Fruit fly (Drosophila melanogaster) whole organism, pupa: ENCODE data around the gene CG31269.

Experiments
- CG10348 ChIP-seq: fragments of 200-800 bp; sonication (Bioruptor generic); IDR thresholded peaks from 2 replicates; pipeline ENCODE4 v1.3.6; 2022; ENCODE audit warnings: missing biosample characterization, missing genetic modification characterization
- CG12605 ChIP-seq: fragments of 200-800 bp; sonication (Bioruptor generic); IDR thresholded peaks from 2 replicates; pipeline ENCODE4 v1.3.6; 2022; ENCODE audit warnings: missing biosample characterization, missing genetic modification characterization
- CG13204 ChIP-seq: fragments of 200-800 bp; sonication (Bioruptor generic); optimal IDR thresholded peaks from 2 replicates; lab custom pipeline; 2018; ENCODE audit warnings: missing biosample characterization, mild to moderate bottlenecking, missing genetic modification characterization, moderate library complexity
- CG14655 ChIP-seq: fragments of 200-800 bp; sonication (Bioruptor generic); optimal IDR thresholded peaks from 3 replicates; lab custom pipeline; 2017; ENCODE audit warnings: mild to moderate bottlenecking, missing biosample characterization, missing genetic modification reagents, missing genetic modification characterization
- CG15710 ChIP-seq: fragments of 200-800 bp; sonication (Bioruptor generic); optimal IDR thresholded peaks from 2 replicates; lab custom pipeline; 2018; ENCODE audit warnings: missing biosample characterization, mild to moderate bottlenecking, missing genetic modification characterization, moderate library complexity
- CG17806 ChIP-seq: fragments of 200-800 bp; sonication (Bioruptor generic); optimal IDR thresholded peaks from 2 replicates; lab custom pipeline; 2018; ENCODE audit warnings: missing biosample characterization, mild to moderate bottlenecking, missing genetic modification characterization, moderate library complexity
- CG32121 ChIP-seq: fragments of 200-800 bp; sonication (Bioruptor generic); IDR thresholded peaks from 2 replicates; pipeline ENCODE4 v1.3.6; 2022; ENCODE audit warnings: missing biosample characterization, missing genetic modification characterization
- CG34367 ChIP-seq: fragments of 200-800 bp; sonication (Bioruptor generic); optimal IDR thresholded peaks from 2 replicates; lab custom pipeline; 2018; ENCODE audit warnings: missing biosample characterization, mild to moderate bottlenecking, missing genetic modification characterization
- CG4496 ChIP-seq: fragments of 200-800 bp; sonication (Bioruptor generic); IDR thresholded peaks from 3 replicates; pipeline ENCODE4 v1.3.6; 2022; ENCODE audit warnings: missing biosample characterization, missing genetic modification characterization
- CG8159 ChIP-seq: fragments of 200-800 bp; sonication (Bioruptor generic); optimal IDR thresholded peaks from 3 replicates; lab custom pipeline; 2018; ENCODE audit warnings: missing biosample characterization, mild to moderate bottlenecking, missing genetic modification characterization, moderate library complexity
- CG8301 ChIP-seq: fragments of 200-800 bp; sonication (Bioruptor generic); optimal IDR thresholded peaks from 2 replicates; lab custom pipeline; 2018; ENCODE audit warnings: missing biosample characterization, mild to moderate bottlenecking, missing genetic modification characterization
- CG9948 ChIP-seq: fragments of 200-800 bp; sonication (Bioruptor generic); optimal IDR thresholded peaks from 2 replicates; lab custom pipeline; 2018; ENCODE audit warnings: missing biosample characterization, mild to moderate bottlenecking, missing genetic modification characterization, moderate library complexity
- D1 ChIP-seq: fragments of 200-800 bp; sonication (Bioruptor generic); optimal IDR thresholded peaks from 2 replicates; lab custom pipeline; 2018; ENCODE audit warnings: missing biosample characterization, mild to moderate bottlenecking, missing genetic modification characterization, moderate library complexity
- EcR ChIP-seq: fragments of 200-800 bp; sonication (Bioruptor generic); optimal IDR thresholded peaks from 3 replicates; lab custom pipeline; 2019; ENCODE audit warnings: missing biosample characterization, missing genetic modification characterization, mild to moderate bottlenecking, moderate library complexity, missing genetic modification reagents
- Ets98B ChIP-seq: fragments of 200-800 bp; sonication (Bioruptor generic); IDR thresholded peaks from 2 replicates; pipeline ENCODE4 v1.3.6; 2022; ENCODE audit warnings: missing biosample characterization, missing genetic modification characterization
- Pif1A ChIP-seq: fragments of 200-800 bp; sonication (Bioruptor generic); optimal IDR thresholded peaks from 3 replicates; lab custom pipeline; 2016; ENCODE audit warnings: missing biosample characterization, missing genetic modification characterization
- Pif1B ChIP-seq: fragments of 200-800 bp; sonication (Bioruptor generic); optimal IDR thresholded peaks from 3 replicates; lab custom pipeline; 2016; ENCODE audit warnings: missing biosample characterization, missing genetic modification characterization
- Snoo ChIP-seq: fragments of 200-800 bp; sonication (Bioruptor generic); optimal IDR thresholded peaks from 3 replicates; lab custom pipeline; 2017; ENCODE audit warnings: missing biosample characterization, mild to moderate bottlenecking, missing genetic modification characterization, inconsistent platforms
- fd96Ca ChIP-seq: fragments of 200-800 bp; sonication (Bioruptor generic); IDR thresholded peaks from 3 replicates; pipeline ENCODE4 v1.3.6; 2022; ENCODE audit warnings: missing biosample characterization, missing genetic modification characterization
- gl ChIP-seq: fragments of 200-800 bp; sonication (Bioruptor generic); optimal IDR thresholded peaks from 2 replicates; lab custom pipeline; 2018; ENCODE audit warnings: missing biosample characterization, mild to moderate bottlenecking, missing genetic modification characterization
- rn ChIP-seq: fragments of 200-800 bp; sonication (Bioruptor generic); IDR thresholded peaks from 2 replicates; pipeline ENCODE4 v1.3.6; 2022; ENCODE audit warnings: missing biosample characterization, missing genetic modification characterization

CG31269 gene

dm6 chr3R:17124177-17124576, 2.7 kb upstream of the CG31269 start, which contains the start of gene CG45079:
Gene CG45079 (plus strand): TSS chr3R:17124477.
- TF ChIP-seq gl (tag; lab: Kevin White, UChicago), result no peak

- no peak for TF ChIP-seq fd96Ca (GFP tag; lab: Robert Waterston, UW)
- TF ChIP-seq CG10348 (GFP tag; lab: Robert Waterston, UW), result no peak
- TF ChIP-seq Snoo (tag; lab: Kevin White, UChicago), result no peak
- TF ChIP-seq CG12605 (GFP tag; lab: Robert Waterston, UW), result no peak
- TF ChIP-seq CG14655 (GFP tag; lab: Kevin White, UChicago), result no peak
- no peak for TF ChIP-seq CG17806
- no peak for TF ChIP-seq CG8301 (tag; lab: Kevin White, UChicago)
- no peak for TF ChIP-seq Pif1A (GFP tag; lab: Kevin White, UChicago)
- no peak for TF ChIP-seq CG9948 (tag; lab: Kevin White, UChicago)
- TF ChIP-seq CG8159 (tag; lab: Kevin White, UChicago), result no peak
- no peak for TF ChIP-seq EcR (GFP tag; lab: Kevin White, UChicago)
- TF ChIP-seq CG34367 (tag; lab: Kevin White, UChicago), result no peak
- TF ChIP-seq CG32121 (GFP tag; lab: Robert Waterston, UW), result no peak
- no peak for TF ChIP-seq Pif1B (GFP tag; lab: Kevin White, UChicago)
- TF ChIP-seq rn (GFP tag; lab: Robert Waterston, UW), result no peak
- no peak for TF ChIP-seq CG13204 (GFP tag; lab: Kevin White, UChicago)
- no peak for TF ChIP-seq Ets98B (GFP tag; lab: Robert Waterston, UW)
- TF ChIP-seq CG4496 (GFP tag; lab: Robert Waterston, UW), result no peak
- TF ChIP-seq gl (tag; lab: Kevin White, UChicago), result no peak
Observed at dm6 chr3R:17125339-17126044, 1.4 kb upstream of the CG31269 start, which contains the start of gene cher. Gene cher (minus strand): TSS chr3R:17125389.

DNA sequence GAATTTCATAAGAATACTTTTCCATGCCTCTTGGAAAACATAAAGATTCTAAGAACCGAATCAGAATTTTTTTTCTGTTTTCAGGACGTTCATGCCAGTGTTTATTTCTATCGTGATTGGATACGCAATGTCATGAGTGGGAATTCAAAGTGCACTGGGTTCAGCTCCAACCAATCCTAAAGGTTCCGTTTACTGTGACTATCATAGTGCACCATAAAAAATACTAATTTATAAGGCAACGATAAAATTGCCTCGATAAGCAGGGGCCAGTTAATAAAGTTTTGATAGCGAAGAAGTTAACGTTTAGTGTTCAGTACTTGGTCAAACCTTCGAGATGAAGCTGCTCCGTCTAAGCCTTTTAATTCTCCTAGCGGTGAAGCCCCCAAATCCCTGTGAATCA, 986 bp downstream of the CG31269 start, which contains the start of gene CG31265:
TSS of gene CG31265 (plus strand) at position 301 of the 400 bp plus-strand sequence.
- no peak for TF ChIP-seq D1 (tag; lab: Kevin White, UChicago)
- TF ChIP-seq CG4496 (GFP tag; lab: Robert Waterston, UW), result no peak
- TF ChIP-seq CG34367 (tag; lab: Kevin White, UChicago), result no peak
- no peak for TF ChIP-seq CG12605 (GFP tag; lab: Robert Waterston, UW)
- no peak for TF ChIP-seq CG15710 (tag; lab: Kevin White, UChicago)
- TF ChIP-seq EcR (GFP tag; lab: Kevin White, UChicago), result no peak
- no peak for TF ChIP-seq gl (tag; lab: Kevin White, UChicago)
- no peak for TF ChIP-seq CG8301 (tag; lab: Kevin White, UChicago)
- TF ChIP-seq CG10348 (GFP tag; lab: Robert Waterston, UW), result no peak
- no peak for TF ChIP-seq CG8159 (tag; lab: Kevin White, UChicago)
- no peak for TF ChIP-seq Pif1A (GFP tag; lab: Kevin White, UChicago)
- TF ChIP-seq CG13204 (GFP tag; lab: Kevin White, UChicago), result no peak
- no peak for TF ChIP-seq rn (GFP tag; lab: Robert Waterston, UW)
- no peak for TF ChIP-seq Pif1B (GFP tag; lab: Kevin White, UChicago)
- TF ChIP-seq CG9948 (tag; lab: Kevin White, UChicago), result no peak
- no peak for TF ChIP-seq CG14655 (GFP tag; lab: Kevin White, UChicago)
- no peak for TF ChIP-seq CG32121 (GFP tag; lab: Robert Waterston, UW)
- no peak for TF ChIP-seq CG17806
- TF ChIP-seq, all 21 proteins: peak for 0

- TF ChIP-seq CG4496 (GFP tag; lab: Robert Waterston, UW) (no peak), Pif1B (GFP tag; lab: Kevin White, UChicago) (no peak), Ets98B (GFP tag; lab: Robert Waterston, UW) (no peak), rn (GFP tag; lab: Robert Waterston, UW) (no peak), Pif1A (GFP tag; lab: Kevin White, UChicago) (no peak), CG15710 (tag; lab: Kevin White, UChicago) (no peak), CG13204 (GFP tag; lab: Kevin White, UChicago) (no peak), CG32121 (GFP tag; lab: Robert Waterston, UW) (no peak), EcR (GFP tag; lab: Kevin White, UChicago) (no peak), CG8159 (tag; lab: Kevin White, UChicago) (no peak), CG34367 (tag; lab: Kevin White, UChicago) (no peak), CG14655 (GFP tag; lab: Kevin White, UChicago) (no peak), CG8301 (tag; lab: Kevin White, UChicago) (no peak), CG12605 (GFP tag; lab: Robert Waterston, UW) (no peak), Snoo (tag; lab: Kevin White, UChicago) (no peak), CG17806 (no peak), CG9948 (tag; lab: Kevin White, UChicago) (no peak), gl (tag; lab: Kevin White, UChicago) (no peak), fd96Ca (GFP tag; lab: Robert Waterston, UW) (no peak), D1 (tag; lab: Kevin White, UChicago) (no peak)
Observed at dm6 chr3R:17130326-17130725, 3.4 kb downstream of the CG31269 start, which contains the start of gene CG17475. Gene CG17475 (minus strand): TSS chr3R:17130426.

- TF ChIP-seq Snoo (tag; lab: Kevin White, UChicago) (no peak), CG34367 (tag; lab: Kevin White, UChicago) (no peak), rn (GFP tag; lab: Robert Waterston, UW) (no peak), Ets98B (GFP tag; lab: Robert Waterston, UW) (no peak), CG12605 (GFP tag; lab: Robert Waterston, UW) (no peak)
Observed at dm6 chr3R:17132098-17132712, 5.3 kb downstream of the CG31269 start, which contains the start of the genes CG4053 and CG31266. Gene CG4053 (minus strand): TSS chr3R:17132198. Gene CG31266 (plus strand): TSS chr3R:17132662.
